Fruit fly (Drosophila melanogaster) whole organism, embryonic: ENCODE results near the gene Atg2.

Experiments used
- Aef1 ChIP-seq: fragments of 200-800 bp; sonication (Bioruptor generic); IDR thresholded peaks from 3 replicates; pipeline ENCODE4 v1.3.6; 2022; ENCODE audit warnings: missing biosample characterization, missing genetic modification characterization
- BEAF-32 ChIP-seq: fragments of 200-800 bp; sonication (Bioruptor generic); optimal IDR thresholded peaks from 3 replicates; lab custom pipeline; 2017; ENCODE audit warnings: missing biosample characterization, missing genetic modification characterization, mild to moderate bottlenecking, moderate library complexity, missing genetic modification reagents
- BtbVII ChIP-seq: fragments of 200-800 bp; sonication (Bioruptor generic); optimal IDR thresholded peaks from 3 replicates; lab custom pipeline; 2017; ENCODE audit warnings: missing biosample characterization, mild to moderate bottlenecking, missing genetic modification characterization
- CG10565 ChIP-seq: fragments of 200-800 bp; sonication (Bioruptor generic); optimal IDR thresholded peaks from 3 replicates; lab custom pipeline; 2016; ENCODE audit warnings: missing biosample characterization, mild to moderate bottlenecking, missing genetic modification characterization
- CG11504 ChIP-seq: fragments of 200-800 bp; sonication (Bioruptor generic); optimal IDR thresholded peaks from 3 replicates; lab custom pipeline; 2019; ENCODE audit warnings: missing biosample characterization, mild to moderate bottlenecking, missing genetic modification characterization, moderate library complexity
- CG11695 ChIP-seq: fragments of 200-800 bp; sonication (Bioruptor generic); IDR thresholded peaks from 3 replicates; pipeline ENCODE4 v1.3.6; 2022; ENCODE audit warnings: missing biosample characterization, missing genetic modification characterization
- CG13894 ChIP-seq: fragments of 200-800 bp; sonication (Bioruptor generic); optimal IDR thresholded peaks from 3 replicates; lab custom pipeline; 2018; ENCODE audit warnings: missing biosample characterization, mild to moderate bottlenecking, missing genetic modification characterization, moderate library complexity
- CG15269 ChIP-seq: fragments of 200-800 bp; sonication (Bioruptor generic); optimal IDR thresholded peaks from 2 replicates; lab custom pipeline; 2018; ENCODE audit warnings: missing biosample characterization, mild to moderate bottlenecking, missing genetic modification characterization, moderate library complexity
- CG17328 ChIP-seq: fragments of 200-800 bp; sonication (Bioruptor generic); IDR thresholded peaks from 2 replicates; pipeline ENCODE4 v1.3.6; 2022; ENCODE audit warnings: missing biosample characterization, missing genetic modification characterization
- CG1792 ChIP-seq: fragments of 200-800 bp; sonication (Bioruptor generic); optimal IDR thresholded peaks from 2 replicates; lab custom pipeline; 2016; ENCODE audit warnings: missing biosample characterization, missing genetic modification characterization
- CG2116 ChIP-seq: fragments of 200-800 bp; sonication (Bioruptor generic); optimal IDR thresholded peaks from 3 replicates; lab custom pipeline; 2018; ENCODE audit warnings: missing biosample characterization, mild to moderate bottlenecking, missing genetic modification characterization
- CG2889 ChIP-seq: fragments of 200-800 bp; sonication (Bioruptor generic); IDR thresholded peaks from 3 replicates; pipeline ENCODE4 v1.3.6; 2022; ENCODE audit warnings: missing biosample characterization, missing genetic modification characterization
- CG42726 ChIP-seq: fragments of 200-800 bp; sonication (Bioruptor generic); IDR thresholded peaks from 2 replicates; pipeline ENCODE4 v1.3.6; 2022; ENCODE audit warnings: missing biosample characterization, missing genetic modification characterization; ENCODE audit not compliant: partially characterized antibody
- CG4360 ChIP-seq: fragments of 200-800 bp; sonication (Bioruptor generic); IDR thresholded peaks from 2 replicates; pipeline ENCODE4 v1.3.6; 2022; ENCODE audit warnings: missing biosample characterization, missing genetic modification characterization
- CG4424 ChIP-seq: fragments of 200-800 bp; sonication (Bioruptor generic); optimal IDR thresholded peaks from 3 replicates; lab custom pipeline; 2016; ENCODE audit warnings: missing biosample characterization, missing genetic modification characterization
- CG7839 ChIP-seq: fragments of 200-800 bp; sonication (Bioruptor generic); optimal IDR thresholded peaks from 3 replicates; lab custom pipeline; 2018; ENCODE audit warnings: missing biosample characterization, mild to moderate bottlenecking, missing genetic modification characterization, moderate library complexity
- CG9727 ChIP-seq: fragments of 200-800 bp; sonication (Bioruptor generic); optimal IDR thresholded peaks from 3 replicates; lab custom pipeline; 2017; ENCODE audit warnings: missing biosample characterization, mild to moderate bottlenecking, missing genetic modification characterization
- D19B ChIP-seq: fragments of 200-800 bp; sonication (Bioruptor generic); optimal IDR thresholded peaks from 2 replicates; lab custom pipeline; 2017; ENCODE audit warnings: missing biosample characterization, mild to moderate bottlenecking, missing genetic modification characterization
- Dfd ChIP-seq, 2 experiments: fragments of >200 bp; optimal IDR thresholded peaks; 2 replicates each; lab custom pipeline; 2017; ENCODE audit warnings: missing biosample characterization in 2 of 2, missing genetic modification characterization in 2 of 2
- Dll ChIP-seq: fragments of 200-800 bp; sonication (Bioruptor generic); IDR thresholded peaks from 4 replicates; pipeline ENCODE4 v1.3.6; 2022; ENCODE audit warnings: missing biosample characterization, missing genetic modification characterization; ENCODE audit not compliant: partially characterized antibody
- Fer1 ChIP-seq: fragments of 200-800 bp; sonication (Bioruptor generic); optimal IDR thresholded peaks from 2 replicates; lab custom pipeline; 2017; ENCODE audit warnings: missing biosample characterization, mild to moderate bottlenecking, missing genetic modification characterization
- Gug ChIP-seq: fragments of 200-800 bp; sonication (Bioruptor generic); IDR thresholded peaks from 4 replicates; pipeline ENCODE4 v1.3.6; 2022; ENCODE audit warnings: missing biosample characterization, missing genetic modification characterization
- H2.0 ChIP-seq: fragments of 200-800 bp; sonication (Bioruptor generic); IDR thresholded peaks from 2 replicates; pipeline ENCODE4 v1.3.6; 2022; ENCODE audit warnings: missing biosample characterization, missing genetic modification characterization
- Lpt ChIP-seq: fragments of >200 bp; optimal IDR thresholded peaks from 2 replicates; lab custom pipeline; 2018; ENCODE audit warnings: missing biosample characterization, missing genetic modification characterization
- Mad ChIP-seq: fragments of 200-800 bp; sonication (Bioruptor generic); optimal IDR thresholded peaks from 2 replicates; lab custom pipeline; 2016; ENCODE audit warnings: missing biosample characterization, missing genetic modification characterization
- Mrtf ChIP-seq: fragments of 200-800 bp; sonication (Bioruptor generic); IDR thresholded peaks from 3 replicates; pipeline ENCODE4 v1.3.6; 2022; ENCODE audit warnings: missing biosample characterization, missing genetic modification characterization
- Oaz ChIP-seq: fragments of 200-800 bp; sonication (Bioruptor generic); IDR thresholded peaks from 2 replicates; pipeline ENCODE4 v1.3.6; 2022; ENCODE audit warnings: missing biosample characterization, missing genetic modification characterization
- Opbp ChIP-seq: fragments of 200-800 bp; sonication (Bioruptor generic); IDR thresholded peaks from 3 replicates; pipeline ENCODE4 v1.3.6; 2022; ENCODE audit warnings: missing biosample characterization, missing genetic modification characterization; ENCODE audit not compliant: partially characterized antibody
- chif ChIP-seq, 2 experiments: fragments of 200-800 bp; sonication (Bioruptor generic); optimal IDR thresholded peaks; 3 replicates each; lab custom pipeline; 2016; ENCODE audit warnings: missing biosample characterization in 2 of 2, missing genetic modification characterization in 2 of 2
- chinmo ChIP-seq: fragments of 200-800 bp; sonication (Bioruptor generic); IDR thresholded peaks from 4 replicates; pipeline ENCODE4 v1.3.6; 2022; ENCODE audit warnings: missing biosample characterization, missing genetic modification characterization; ENCODE audit not compliant: partially characterized antibody
- da ChIP-seq: fragments of 200-800 bp; sonication (Bioruptor generic); optimal IDR thresholded peaks from 2 replicates; lab custom pipeline; 2016; ENCODE audit warnings: missing biosample characterization, missing genetic modification characterization
- disco-r ChIP-seq: fragments of 200-800 bp; sonication (Bioruptor generic); optimal IDR thresholded peaks from 2 replicates; lab custom pipeline; 2016; ENCODE audit warnings: missing biosample characterization, missing genetic modification characterization
- esg ChIP-seq: fragments of 200-800 bp; sonication (Bioruptor generic); conservative IDR thresholded peaks from 2 replicates; pipeline ENCODE4 v1.3.6; 2022; ENCODE audit warnings: missing biosample characterization, missing genetic modification characterization
- gcm2 ChIP-seq: fragments of 200-800 bp; sonication (Bioruptor generic); optimal IDR thresholded peaks from 2 replicates; lab custom pipeline; 2016; ENCODE audit warnings: missing biosample characterization, missing genetic modification characterization
- gsb ChIP-seq: fragments of 200-800 bp; sonication (Bioruptor generic); IDR thresholded peaks from 2 replicates; pipeline ENCODE4 v1.3.6; 2022; ENCODE audit warnings: missing biosample characterization, missing genetic modification characterization
- hkb ChIP-seq, 2 experiments: fragments of 200-800 bp in 1 of 2; fragments of >200 bp in 1 of 2; sonication (Bioruptor generic) in 1 of 2; IDR thresholded peaks in 1 of 2; optimal IDR thresholded peaks in 1 of 2; 2 replicates each; pipeline versions ENCODE4 v1.3.6 to Lab custom; 2017 to 2022; ENCODE audit warnings: missing biosample characterization in 1 of 2, missing genetic modification characterization in 1 of 2
- hth ChIP-seq: fragments of >200 bp; optimal IDR thresholded peaks from 2 replicates; lab custom pipeline; 2017; ENCODE audit warnings: inconsistent platforms
- jing ChIP-seq: fragments of 200-800 bp; sonication (Bioruptor generic); optimal IDR thresholded peaks from 2 replicates; lab custom pipeline; 2018; ENCODE audit warnings: missing biosample characterization, mild to moderate bottlenecking, missing genetic modification characterization
- kni ChIP-seq: fragments of 200-800 bp; sonication (Bioruptor generic); optimal IDR thresholded peaks from 3 replicates; lab custom pipeline; 2017; ENCODE audit warnings: mild to moderate bottlenecking, missing biosample characterization, missing genetic modification reagents, missing genetic modification characterization
- lola ChIP-seq, 3 experiments: fragments of >200 bp in 2 of 3; fragments of 200-800 bp in 1 of 3; sonication (Bioruptor generic) in 1 of 3; optimal IDR thresholded peaks; 2 replicates each; lab custom pipeline; 2017 to 2019; ENCODE audit warnings: missing biosample characterization in 3 of 3, missing genetic modification characterization in 3 of 3, mild to moderate bottlenecking in 1 of 3, moderate library complexity in 1 of 3
- lov ChIP-seq, 2 experiments: fragments of 200-800 bp in 1 of 2; fragments of >200 bp in 1 of 2; sonication (Bioruptor generic) in 1 of 2; IDR thresholded peaks in 1 of 2; optimal IDR thresholded peaks in 1 of 2; 2 replicates in 1 of 2; 3 replicates in 1 of 2; pipeline versions ENCODE4 v1.3.6 to Lab custom; 2017 to 2022; ENCODE audit warnings: missing biosample characterization in 1 of 2, missing genetic modification characterization in 1 of 2
- pnt ChIP-seq: fragments of 200-800 bp; sonication (Bioruptor generic); optimal IDR thresholded peaks from 3 replicates; lab custom pipeline; 2016; ENCODE audit warnings: missing biosample characterization, missing genetic modification characterization
- pzg ChIP-seq: fragments of 200-800 bp; sonication (Bioruptor generic); optimal IDR thresholded peaks from 3 replicates; lab custom pipeline; 2018; ENCODE audit warnings: missing biosample characterization, mild to moderate bottlenecking, missing genetic modification characterization, moderate library complexity
- repo ChIP-seq: fragments of 200-800 bp; sonication (Bioruptor generic); optimal IDR thresholded peaks from 2 replicates; lab custom pipeline; 2016; ENCODE audit warnings: missing biosample characterization, missing genetic modification characterization
- sd ChIP-seq: fragments of 200-800 bp; sonication (Bioruptor generic); optimal IDR thresholded peaks from 3 replicates; lab custom pipeline; 2018; ENCODE audit warnings: missing biosample characterization, mild to moderate bottlenecking, missing genetic modification characterization, moderate library complexity
- sob ChIP-seq: fragments of 200-800 bp; sonication (Bioruptor generic); IDR thresholded peaks from 2 replicates; pipeline ENCODE4 v1.3.6; 2022; ENCODE audit warnings: missing biosample characterization, missing genetic modification characterization
- zen ChIP-seq: fragments of 200-800 bp; sonication (Bioruptor generic); optimal IDR thresholded peaks from 3 replicates; lab custom pipeline; 2018; ENCODE audit warnings: missing biosample characterization, mild to moderate bottlenecking, missing genetic modification characterization, moderate library complexity
- zen2 ChIP-seq: fragments of 200-800 bp; sonication (Bioruptor generic); IDR thresholded peaks from 3 replicates; pipeline ENCODE4 v1.3.6; 2022; ENCODE audit warnings: missing biosample characterization, missing genetic modification characterization; ENCODE audit not compliant: partially characterized antibody
- zf30C ChIP-seq: fragments of 200-800 bp; sonication (Bioruptor generic); optimal IDR thresholded peaks from 3 replicates; lab custom pipeline; 2018; ENCODE audit warnings: missing biosample characterization, mild to moderate bottlenecking, missing genetic modification characterization
- zfh1 ChIP-seq: fragments of 200-800 bp; sonication (Bioruptor generic); IDR thresholded peaks from 3 replicates; pipeline ENCODE4 v1.3.6; 2022; ENCODE audit warnings: missing biosample characterization, missing genetic modification characterization

Atg2 gene

dm6 chr3L:2733208-2733607, 40.9 kb upstream of the Atg2 start (continued):
- TF ChIP-seq repo (GFP tag; lab: Kevin White, UChicago): peak; percentile 41
- no peak for TF ChIP-seq da (GFP tag; lab: Kevin White, UChicago)
- peak; percentile 71 for TF ChIP-seq CG17328
- TF ChIP-seq Fer1 (GFP tag; lab: Kevin White, UChicago): peak; percentile 61
- TF ChIP-seq CG42726 (GFP tag; lab: Robert Waterston, UW): no peak
- TF ChIP-seq CG11695: peak; percentile 77
- peak; percentile 51 for TF ChIP-seq pnt (GFP tag; lab: Kevin White, UChicago)
- no peak for TF ChIP-seq Opbp (GFP tag; lab: Robert Waterston, UW)
- TF ChIP-seq CG7839 (tag; lab: Kevin White, UChicago): peak; percentile 73
- TF ChIP-seq Dfd (GFP tag; optimal IDR thresholded peaks at IDR 0.05; lab: Kevin White, UChicago): no peak
- no peak for TF ChIP-seq Dll (GFP tag; lab: Robert Waterston, UW)
- peak; percentile 61 to 69 for TF ChIP-seq chif (GFP tag; optimal IDR thresholded peaks at IDR 0.05; lab: Kevin White, UChicago)
- peak; percentile 79 for TF ChIP-seq CG11504 (tag; lab: Kevin White, UChicago)
- no peak for TF ChIP-seq lola (GFP tag; optimal IDR thresholded peaks at IDR 0.05; lab: Kevin White, UChicago)
- peak; percentile 83 for TF ChIP-seq Mrtf (GFP tag; lab: Robert Waterston, UW)
- no peak for TF ChIP-seq Lpt (GFP tag; lab: Kevin White, UChicago)
- TF ChIP-seq zfh1: peak; percentile 61; the same call in 2 of the 3 replicates
- no peak for TF ChIP-seq pzg (GFP tag; lab: Kevin White, UChicago)
- peak; percentile 39 for TF ChIP-seq jing (GFP tag; lab: Kevin White, UChicago)
- peak; percentile 38; the same call in 2 of the 4 replicates for TF ChIP-seq Gug (GFP tag; lab: Robert Waterston, UW)
- no peak for TF ChIP-seq chinmo (GFP tag; lab: Robert Waterston, UW)
- TF ChIP-seq zen2 (GFP tag; lab: Robert Waterston, UW): no peak
- peak; percentile 31 for TF ChIP-seq CG1792 (GFP tag; lab: Kevin White, UChicago)
- TF ChIP-seq kni (GFP tag; lab: Kevin White, UChicago): no peak
- TF ChIP-seq CG4424 (GFP tag; lab: Kevin White, UChicago): peak; percentile 44
- TF ChIP-seq CG2116 (GFP tag; lab: Kevin White, UChicago): peak; percentile 13
- TF ChIP-seq CG15269 (tag; lab: Kevin White, UChicago): peak; percentile 77
- TF ChIP-seq esg: peak; percentile 69
- peak; percentile 60 for TF ChIP-seq H2.0 (GFP tag; lab: Robert Waterston, UW)
- no peak for TF ChIP-seq lov (optimal IDR thresholded peaks at IDR 0.05; lab: Kevin White, UChicago)
- TF ChIP-seq lov (GFP tag; IDR thresholded peaks at IDR 0.05; lab: Robert Waterston, UW): no peak
- peak; percentile 65 for TF ChIP-seq gsb (GFP tag; lab: Robert Waterston, UW)
- no peak for TF ChIP-seq zen
- 0 out of 2 replicates have a peak, but pooled peaks have one; percentile 27 for TF ChIP-seq CG4360
- TF ChIP-seq BtbVII: peak; percentile 51
- no peak for TF ChIP-seq zf30C (GFP tag; lab: Kevin White, UChicago)
- no peak for TF ChIP-seq CG10565 (GFP tag; lab: Kevin White, UChicago)
- no peak for TF ChIP-seq gcm2 (GFP tag; lab: Kevin White, UChicago)
- TF ChIP-seq D19B (GFP tag; lab: Kevin White, UChicago): peak; percentile 15
- peak; percentile 61; the same call in 2 of the 3 replicates for TF ChIP-seq CG2889 (GFP tag; lab: Robert Waterston, UW)
- TF ChIP-seq Oaz: peak; percentile 53
- no peak for TF ChIP-seq sd (tag; lab: Kevin White, UChicago)
- no peak for TF ChIP-seq hkb (optimal IDR thresholded peaks at IDR 0.05; lab: Kevin White, UChicago)
- peak; percentile 72 for TF ChIP-seq hkb (GFP tag; IDR thresholded peaks at IDR 0.05; lab: Robert Waterston, UW)
- TF ChIP-seq Mad (GFP tag; lab: Kevin White, UChicago): peak; percentile 39
- TF ChIP-seq disco-r (GFP tag; lab: Kevin White, UChicago): peak; percentile 48
- TF ChIP-seq CG9727 (GFP tag; lab: Kevin White, UChicago): peak; percentile 42
- TF ChIP-seq BEAF-32 (GFP tag; lab: Kevin White, UChicago): no peak
- TF ChIP-seq CG13894: no peak
- no peak for TF ChIP-seq hth
- TF ChIP-seq sob (GFP tag; lab: Robert Waterston, UW): peak; percentile 83
- peak; percentile 80 for TF ChIP-seq Aef1
